Worm (Caenorhabditis elegans) whole organism, L4 larva: ENCODE data around the gene M01F1.8.
A peak's percentile ranks its signal among the peaks of the same experiment; 100 is the strongest.

Experiments used
- D1046.2 ChIP-seq: fragments of 200-800 bp; sonication (Bioruptor generic); IDR thresholded peaks from 2 replicates; pipeline ENCODE4 v1.3.6; 2022; ENCODE audit warnings: missing genetic modification characterization, missing compliant biosample characterization
- F37D6.2 ChIP-seq: sonication (generic microtip); optimal IDR thresholded peaks from 2 replicates; lab custom pipeline; 2016; ENCODE audit warnings: mild to moderate bottlenecking, missing genetic modification characterization, missing compliant biosample characterization
- F44E2.7 ChIP-seq: fragments of 200-800 bp; sonication (Bioruptor generic); IDR thresholded peaks from 2 replicates; pipeline ENCODE4 v2.1.2; 2022; ENCODE audit warnings: missing genetic modification characterization, missing compliant biosample characterization
- T20F7.1 ChIP-seq: fragments of 200-800 bp; sonication (Bioruptor generic); optimal IDR thresholded peaks from 2 replicates; lab custom pipeline; 2018; ENCODE audit warnings: mild to moderate bottlenecking, missing genetic modification characterization, missing compliant biosample characterization
- T26A8.4 ChIP-seq: fragments of 200-800 bp; sonication (Bioruptor generic); IDR thresholded peaks from 2 replicates; pipeline ENCODE4 v1.3.6; 2022; ENCODE audit warnings: missing genetic modification characterization, missing compliant biosample characterization
- Y105C5A.15 ChIP-seq: fragments of 200-800 bp; sonication (Bioruptor generic); IDR thresholded peaks from 2 replicates; pipeline ENCODE4 v1.3.6; 2022; ENCODE audit warnings: missing genetic modification characterization, missing compliant biosample characterization
- Y48G9A.11 ChIP-seq: fragments of 200-800 bp; sonication (Bioruptor generic); IDR thresholded peaks from 2 replicates; pipeline ENCODE4 v1.3.6; 2022; ENCODE audit warnings: missing genetic modification reagents, missing genetic modification characterization, missing compliant biosample characterization
- aly-2 ChIP-seq: sonication (generic microtip); optimal IDR thresholded peaks from 2 replicates; lab custom pipeline; 2018; ENCODE audit warnings: missing biosample characterization, missing genetic modification characterization
- ama-1 ChIP-seq: fragments of 150-350 bp; optimal IDR thresholded peaks from 2 replicates; lab custom pipeline; 2014; ENCODE audit warnings: inconsistent platforms, mixed read lengths
- attf-4 ChIP-seq: sonication (generic microtip); optimal IDR thresholded peaks from 3 replicates; lab custom pipeline; 2017; ENCODE audit warnings: missing biosample characterization, missing genetic modification characterization
- ceh-20 ChIP-seq: fragments of 200-800 bp; sonication (Bioruptor generic); IDR thresholded peaks from 2 replicates; pipeline ENCODE4 v1.3.6; 2022; ENCODE audit warnings: missing genetic modification reagents, missing genetic modification characterization, missing compliant biosample characterization
- ceh-28 ChIP-seq: fragments of 150-350 bp; optimal IDR thresholded peaks from 2 replicates; lab custom pipeline; 2014; ENCODE audit warnings: missing biosample characterization, missing genetic modification reagents, missing genetic modification characterization
- ceh-44 ChIP-seq: fragments of 200-800 bp; sonication (Bioruptor generic); IDR thresholded peaks from 2 replicates; pipeline ENCODE4 v1.3.6; 2022; ENCODE audit warnings: missing genetic modification reagents, missing genetic modification characterization, missing compliant biosample characterization
- ceh-62 ChIP-seq: sonication (generic microtip); optimal IDR thresholded peaks from 2 replicates; lab custom pipeline; 2017; ENCODE audit warnings: missing biosample characterization, missing genetic modification characterization
- cey-2 ChIP-seq: sonication (generic microtip); optimal IDR thresholded peaks from 3 replicates; lab custom pipeline; 2017; ENCODE audit warnings: missing genetic modification characterization, mild to moderate bottlenecking, missing compliant biosample characterization, antibody characterized with exemption, borderline replicate concordance; ENCODE audit not compliant: insufficient read depth
- daf-8 ChIP-seq: fragments of 200-800 bp; sonication (Bioruptor generic); IDR thresholded peaks from 2 replicates; pipeline ENCODE4 v1.3.6; 2022; ENCODE audit warnings: missing genetic modification characterization, missing compliant biosample characterization
- dmd-6 ChIP-seq: fragments of 200-800 bp; sonication (Bioruptor generic); IDR thresholded peaks from 2 replicates; pipeline ENCODE4 v1.3.6; 2022; ENCODE audit warnings: missing genetic modification reagents, missing genetic modification characterization, missing compliant biosample characterization
- dmd-9 ChIP-seq: fragments of 200-800 bp; sonication (Bioruptor generic); IDR thresholded peaks from 2 replicates; pipeline ENCODE4 v1.3.6; 2022; ENCODE audit warnings: missing genetic modification reagents, missing genetic modification characterization, missing compliant biosample characterization
- duxl-1 ChIP-seq: sonication (generic microtip); optimal IDR thresholded peaks from 2 replicates; lab custom pipeline; 2016; ENCODE audit warnings: mild to moderate bottlenecking, missing genetic modification characterization, moderate library complexity, missing compliant biosample characterization; ENCODE audit not compliant: poor library complexity
- dve-1 ChIP-seq: sonication (generic microtip); optimal IDR thresholded peaks from 2 replicates; lab custom pipeline; 2017; ENCODE audit warnings: antibody characterized with exemption, mild to moderate bottlenecking, missing genetic modification characterization, missing compliant biosample characterization; ENCODE audit not compliant: insufficient read depth
- fos-1 ChIP-seq: fragments of 150-350 bp; optimal IDR thresholded peaks from 2 replicates; lab custom pipeline; 2014; ENCODE audit warnings: missing biosample characterization, missing genetic modification characterization
- gei-8 ChIP-seq: fragments of 200-800 bp; sonication (Bioruptor generic); optimal IDR thresholded peaks from 2 replicates; lab custom pipeline; 2018; ENCODE audit warnings: mild to moderate bottlenecking, missing genetic modification characterization, missing compliant biosample characterization
- hlh-11 ChIP-seq: fragments of 200-800 bp; sonication (Bioruptor generic); optimal IDR thresholded peaks from 2 replicates; lab custom pipeline; 2018; ENCODE audit warnings: mild to moderate bottlenecking, missing genetic modification characterization, missing compliant biosample characterization
- hlh-30 ChIP-seq: sonication (generic microtip); optimal IDR thresholded peaks from 2 replicates; lab custom pipeline; 2017; ENCODE audit warnings: antibody characterized with exemption, mild to moderate bottlenecking, missing genetic modification characterization, missing compliant biosample characterization; ENCODE audit not compliant: insufficient read depth
- hmg-1.1 ChIP-seq: fragments of 200-800 bp; sonication (Bioruptor generic); IDR thresholded peaks from 2 replicates; pipeline ENCODE4 v1.3.6; 2022; ENCODE audit warnings: missing genetic modification reagents, missing genetic modification characterization, missing compliant biosample characterization
- lim-7 ChIP-seq: fragments of 200-800 bp; sonication (Bioruptor generic); IDR thresholded peaks from 2 replicates; pipeline ENCODE4 v1.3.6; 2022; ENCODE audit warnings: missing genetic modification characterization, missing compliant biosample characterization
- lin-1 ChIP-seq: fragments of 200-800 bp; sonication (Bioruptor generic); IDR thresholded peaks from 2 replicates; pipeline ENCODE4 v1.3.6; 2022; ENCODE audit warnings: missing genetic modification reagents, missing genetic modification characterization, missing compliant biosample characterization
- lin-13 ChIP-seq: fragments of 150-350 bp; optimal IDR thresholded peaks from 2 replicates; lab custom pipeline; 2014; ENCODE audit warnings: missing biosample characterization, missing genetic modification reagents, missing genetic modification characterization
- lin-38 ChIP-seq: fragments of 200-800 bp; sonication (Bioruptor generic); IDR thresholded peaks from 2 replicates; pipeline ENCODE4 v1.3.6; 2022; ENCODE audit warnings: missing genetic modification reagents, missing genetic modification characterization, missing compliant biosample characterization
- lsy-2 ChIP-seq, 2 experiments: fragments of 150-350 bp in 1 of 2; sonication (generic microtip) in 1 of 2; optimal IDR thresholded peaks; 2 replicates each; lab custom pipeline; 2014 to 2017; ENCODE audit warnings: missing biosample characterization in 2 of 2, missing genetic modification characterization in 2 of 2
- mxl-3 ChIP-seq: fragments of 200-800 bp; sonication (Bioruptor generic); optimal IDR thresholded peaks from 2 replicates; lab custom pipeline; 2018; ENCODE audit warnings: mild to moderate bottlenecking, missing genetic modification characterization, missing compliant biosample characterization
- nhr-10 ChIP-seq: fragments of 150-350 bp; optimal IDR thresholded peaks from 2 replicates; lab custom pipeline; 2014; ENCODE audit warnings: missing biosample characterization, missing genetic modification characterization
- nhr-102 ChIP-seq: sonication (generic microtip); optimal IDR thresholded peaks from 2 replicates; lab custom pipeline; 2016; ENCODE audit warnings: mild to moderate bottlenecking, missing genetic modification characterization, moderate library complexity, missing compliant biosample characterization
- nhr-25 ChIP-seq: sonication (generic microtip); optimal IDR thresholded peaks from 2 replicates; lab custom pipeline; 2017; ENCODE audit warnings: missing genetic modification characterization, mild to moderate bottlenecking, missing compliant biosample characterization, antibody characterized with exemption, moderate library complexity, borderline replicate concordance; ENCODE audit not compliant: insufficient read depth
- nhr-28 ChIP-seq: fragments of 150-350 bp; optimal IDR thresholded peaks from 2 replicates; lab custom pipeline; 2014; ENCODE audit warnings: missing biosample characterization, missing genetic modification characterization
- nhr-6 ChIP-seq: fragments of 150-350 bp; optimal IDR thresholded peaks from 2 replicates; lab custom pipeline; 2014; ENCODE audit warnings: missing biosample characterization, missing genetic modification characterization
- nhr-76 ChIP-seq: fragments of 150-350 bp; optimal IDR thresholded peaks from 2 replicates; lab custom pipeline; 2014; ENCODE audit warnings: missing biosample characterization, missing genetic modification characterization
- nhr-77 ChIP-seq: fragments of 150-350 bp; optimal IDR thresholded peaks from 2 replicates; lab custom pipeline; 2014; ENCODE audit warnings: missing biosample characterization, missing genetic modification characterization
- sdz-12 ChIP-seq: fragments of 200-800 bp; sonication (Bioruptor generic); optimal IDR thresholded peaks from 2 replicates; lab custom pipeline; 2018; ENCODE audit warnings: mild to moderate bottlenecking, missing genetic modification characterization, missing compliant biosample characterization
- set-16 ChIP-seq: fragments of 200-800 bp; sonication (Bioruptor generic); IDR thresholded peaks from 2 replicates; pipeline ENCODE4 v1.3.6; 2022; ENCODE audit warnings: missing genetic modification reagents, missing genetic modification characterization, missing compliant biosample characterization
- skn-1 ChIP-seq: fragments of 150-350 bp; optimal IDR thresholded peaks from 2 replicates; lab custom pipeline; 2014; ENCODE audit warnings: missing biosample characterization, missing genetic modification characterization
- snpc-4 ChIP-seq: fragments of 150-350 bp; optimal IDR thresholded peaks from 2 replicates; lab custom pipeline; 2014; ENCODE audit warnings: missing biosample characterization, missing genetic modification characterization
- tag-97 ChIP-seq: fragments of 200-800 bp; sonication (Bioruptor generic); IDR thresholded peaks from 2 replicates; pipeline ENCODE4 v1.3.6; 2022; ENCODE audit warnings: missing genetic modification characterization, missing compliant biosample characterization
- tra-1 ChIP-seq: fragments of 200-800 bp; sonication (Bioruptor generic); IDR thresholded peaks from 2 replicates; pipeline ENCODE4 v1.3.6; 2022; ENCODE audit warnings: missing genetic modification reagents, missing genetic modification characterization, missing compliant biosample characterization
- zip-2 ChIP-seq: fragments of 150-350 bp; optimal IDR thresholded peaks from 2 replicates; lab custom pipeline; 2014; ENCODE audit warnings: missing biosample characterization, missing genetic modification characterization

The M01F1.8 gene

ce11 chrIII:3493138-3493537 lies 9.2 kb downstream of the M01F1.8 start, which contains the start of gene gly-14:
Gene gly-14 (minus strand): TSS chrIII:3493238.
- no peak for TF ChIP-seq T20F7.1 (GFP tag; lab: Kevin White, UChicago)
- no peak for TF ChIP-seq lin-1 (GFP tag; lab: Robert Waterston, UW)
- TF ChIP-seq lsy-2 (tag; optimal IDR thresholded peaks at IDR 0.05; lab: Kevin White, UChicago) = no peak
- no peak for TF ChIP-seq daf-8
- no peak for TF ChIP-seq lim-7
- no peak for TF ChIP-seq lin-13
- TF ChIP-seq dmd-6 (GFP tag; lab: Robert Waterston, UW) = no peak
- no peak for TF ChIP-seq F44E2.7 (GFP tag; lab: Robert Waterston, UW)
- TF ChIP-seq mxl-3 (GFP tag; lab: Kevin White, UChicago) = no peak
- TF ChIP-seq nhr-25 = no peak
- TF ChIP-seq zip-2 = no peak
- TF ChIP-seq ama-1 (lab: Kevin White, UChicago) = no peak
- no peak for TF ChIP-seq fos-1 (tag; lab: Kevin White, UChicago)
- TF ChIP-seq hmg-1.1 = no peak
- no peak for TF ChIP-seq F37D6.2 (tag; lab: Kevin White, UChicago)
- no peak for TF ChIP-seq Y105C5A.15 (GFP tag; lab: Robert Waterston, UW)
- TF ChIP-seq ceh-62 (tag; lab: Kevin White, UChicago) = no peak
- TF ChIP-seq nhr-77 (tag; lab: Kevin White, UChicago) = no peak

DNA sequence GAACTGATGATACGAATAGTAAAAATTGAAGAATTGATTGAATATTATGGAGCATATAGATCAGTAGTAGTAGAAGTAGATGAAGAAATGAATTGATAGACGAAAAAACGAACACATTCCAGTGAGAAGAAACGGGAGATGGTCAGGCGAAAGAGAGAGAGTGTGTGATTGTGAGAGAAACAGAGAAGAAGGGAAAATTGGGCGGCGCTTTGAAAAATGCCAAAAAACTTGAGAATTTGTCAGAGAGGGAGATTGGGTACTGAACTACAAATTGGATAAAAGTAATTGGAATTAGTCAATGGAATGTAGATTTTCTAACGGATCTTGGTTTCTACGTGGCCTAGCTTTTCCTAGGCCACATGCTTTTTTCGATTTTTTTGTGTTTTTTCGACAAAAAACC lies 14.1 kb downstream of the M01F1.8 start, which contains the start of gene C34C12.7:
C34C12.7 (minus strand) TSS at position 118 of the 400 bp plus-strand sequence.
- TF ChIP-seq nhr-28 (tag; lab: Kevin White, UChicago) = peak; percentile 13
- no peak for TF ChIP-seq lin-38

ce11 chrIII:3487133-3487532 lies 15.2 kb downstream of the M01F1.8 start:
- TF ChIP-seq set-16 (GFP tag; lab: Robert Waterston, UW) (no peak), D1046.2 (GFP tag; lab: Robert Waterston, UW) (no peak), aly-2 (no peak), tra-1 (no peak), nhr-28 (tag; lab: Kevin White, UChicago) (no peak), attf-4 (tag; lab: Kevin White, UChicago) (no peak), nhr-10 (tag; lab: Kevin White, UChicago) (no peak), dmd-9 (GFP tag; lab: Robert Waterston, UW) (no peak), nhr-76 (no peak), dve-1 (tag; lab: Kevin White, UChicago) (no peak), F37D6.2 (tag; lab: Kevin White, UChicago) (no peak), nhr-25 (no peak), duxl-1 (tag; lab: Kevin White, UChicago) (no peak), hlh-30 (tag; lab: Kevin White, UChicago) (no peak), ceh-28 (tag; lab: Kevin White, UChicago) (no peak)
- TF ChIP-seq, all 104 proteins: peak for 0

ce11 chrIII:3486055-3486454 lies 16.3 kb downstream of the M01F1.8 start:
- TF ChIP-seq dve-1 (tag; lab: Kevin White, UChicago) = peak; percentile 21
- TF ChIP-seq daf-8 = no peak
- TF ChIP-seq skn-1 (tag; lab: Kevin White, UChicago) = no peak
- TF ChIP-seq nhr-102 = no peak
- TF ChIP-seq lin-38 = no peak
- no peak for TF ChIP-seq cey-2 (tag; lab: Kevin White, UChicago)
- no peak for TF ChIP-seq duxl-1 (tag; lab: Kevin White, UChicago)
- TF ChIP-seq lim-7 = no peak
- no peak for TF ChIP-seq hlh-11 (tag; lab: Kevin White, UChicago)
- TF ChIP-seq Y48G9A.11 (GFP tag; lab: Robert Waterston, UW) = no peak
- no peak for TF ChIP-seq T20F7.1 (GFP tag; lab: Kevin White, UChicago)
- no peak for TF ChIP-seq snpc-4 (tag; lab: Kevin White, UChicago)
- no peak for TF ChIP-seq ceh-44 (GFP tag; lab: Robert Waterston, UW)
- TF ChIP-seq T26A8.4 (GFP tag; lab: Robert Waterston, UW) = no peak
- TF ChIP-seq nhr-28 (tag; lab: Kevin White, UChicago) = peak; percentile 71
- no peak for TF ChIP-seq ama-1 (lab: Kevin White, UChicago)
- no peak for TF ChIP-seq sdz-12 (GFP tag; lab: Kevin White, UChicago)
- no peak for TF ChIP-seq nhr-6 (tag; lab: Kevin White, UChicago)
- TF ChIP-seq nhr-25 = no peak
- TF ChIP-seq ceh-20 (GFP tag; lab: Robert Waterston, UW) = no peak
- no peak for TF ChIP-seq lin-13
- TF ChIP-seq F44E2.7 (GFP tag; lab: Robert Waterston, UW) = no peak
- TF ChIP-seq gei-8 (GFP tag; lab: Kevin White, UChicago) = no peak
- TF ChIP-seq tag-97 (GFP tag; lab: Robert Waterston, UW) = no peak
